Worm (Caenorhabditis elegans) whole organism, midembryonic: ENCODE results near the gene flp-14.

ENCODE experiments used
- T22C8.4 ChIP-seq: fragments of 200-800 bp; sonication (Bioruptor generic); IDR thresholded peaks from 2 replicates; pipeline ENCODE4 v1.3.6; 2022; ENCODE audit warnings: missing genetic modification characterization, missing compliant biosample characterization
- cog-1 ChIP-seq: sonication (generic microtip); optimal IDR thresholded peaks from 2 replicates; lab custom pipeline; 2016; ENCODE audit warnings: missing genetic modification characterization, missing compliant biosample characterization
- flt-1 ChIP-seq: fragments of 200-800 bp; sonication (Bioruptor generic); IDR thresholded peaks from 2 replicates; pipeline ENCODE4 v1.3.6; 2022; ENCODE audit warnings: missing genetic modification characterization, missing compliant biosample characterization
- klf-2 ChIP-seq: fragments of 200-800 bp; sonication (Bioruptor generic); conservative IDR thresholded peaks from 2 replicates; pipeline ENCODE4 v1.3.6; 2022; ENCODE audit warnings: missing genetic modification reagents, missing genetic modification characterization, missing compliant biosample characterization
- med-1 ChIP-seq: sonication (generic microtip); optimal IDR thresholded peaks from 2 replicates; lab custom pipeline; 2017; ENCODE audit warnings: missing genetic modification characterization, mild to moderate bottlenecking, missing compliant biosample characterization, antibody characterized with exemption, missing genetic modification reagents; ENCODE audit not compliant: insufficient read depth
- ref-1 ChIP-seq: fragments of 200-800 bp; sonication (Bioruptor generic); conservative IDR thresholded peaks from 2 replicates; pipeline ENCODE4 v1.3.6; 2022; ENCODE audit warnings: missing genetic modification reagents, missing genetic modification characterization, missing compliant biosample characterization
- tab-1 ChIP-seq: fragments of 200-800 bp; sonication (Bioruptor generic); IDR thresholded peaks from 2 replicates; pipeline ENCODE4 v1.3.6; 2022; ENCODE audit warnings: missing genetic modification characterization, missing compliant biosample characterization
- ztf-23 ChIP-seq: fragments of 200-800 bp; sonication (Bioruptor generic); IDR thresholded peaks from 2 replicates; pipeline ENCODE4 v1.3.6; 2022; ENCODE audit warnings: missing genetic modification reagents, missing genetic modification characterization, missing compliant biosample characterization
- ztf-29 ChIP-seq: fragments of 200-800 bp; sonication (Bioruptor generic); IDR thresholded peaks from 2 replicates; pipeline ENCODE4 v1.3.6; 2022; ENCODE audit warnings: missing genetic modification reagents, missing genetic modification characterization, missing compliant biosample characterization

The flp-14 gene

DNA sequence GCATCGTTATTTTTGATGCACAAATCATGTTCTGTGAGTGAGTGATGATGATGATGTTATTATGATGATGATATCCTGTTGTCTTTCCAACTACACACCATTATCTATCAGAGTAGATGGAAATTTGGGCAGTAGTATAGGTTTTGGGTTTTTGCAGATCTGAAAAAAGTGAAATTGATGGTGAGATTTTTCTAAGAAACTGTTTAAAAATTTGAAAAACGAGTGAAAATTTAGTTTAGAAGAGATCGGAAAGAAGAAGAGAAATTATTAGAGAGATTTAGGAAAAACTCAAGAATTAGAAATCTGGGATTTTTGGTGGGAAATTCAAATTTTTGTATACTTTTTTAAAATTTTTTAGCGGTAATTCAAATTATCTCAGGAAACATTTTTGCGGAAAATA lies 18.7 kb upstream of the flp-14 start, which contains the start of the genes Y37D8A.29 and unc-71:
Y37D8A.29 (minus strand) TSS at position 101 of the 400 bp plus-strand sequence.
unc-71 (minus strand) TSS at position 159 of the 400 bp plus-strand sequence.
- TF ChIP-seq med-1 (GFP tag; lab: Kevin White, UChicago) (no peak), cog-1 (tag; lab: Kevin White, UChicago) (no peak), ztf-23 (GFP tag; lab: Robert Waterston, UW) (no peak), ref-1 (GFP tag; lab: Robert Waterston, UW) (no peak), ztf-29 (no peak), T22C8.4 (no peak), flt-1 (GFP tag; lab: Robert Waterston, UW) (no peak), tab-1 (GFP tag; lab: Robert Waterston, UW) (no peak), klf-2 (GFP tag; lab: Robert Waterston, UW) (no peak)

DNA sequence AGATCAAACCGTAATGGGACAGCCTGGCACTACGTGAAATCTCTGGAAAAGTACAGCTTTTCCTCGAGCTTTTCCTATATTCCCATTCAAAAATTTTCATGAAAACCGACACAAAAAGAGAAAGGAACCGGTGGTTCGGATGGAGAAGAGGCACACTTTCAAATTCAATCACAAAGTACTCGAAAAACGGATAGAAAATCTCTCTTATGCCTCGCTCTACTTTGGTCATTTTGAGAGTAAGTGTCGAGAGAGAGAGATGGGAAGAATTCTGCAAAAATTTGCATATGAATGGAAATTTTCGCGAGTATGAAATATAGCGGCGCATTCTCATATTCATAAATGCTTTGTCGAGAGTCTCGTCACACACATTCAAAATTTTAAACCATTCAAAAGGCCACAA lies 17.5 kb upstream of the flp-14 start:
- no peak for TF ChIP-seq ztf-29

DNA sequence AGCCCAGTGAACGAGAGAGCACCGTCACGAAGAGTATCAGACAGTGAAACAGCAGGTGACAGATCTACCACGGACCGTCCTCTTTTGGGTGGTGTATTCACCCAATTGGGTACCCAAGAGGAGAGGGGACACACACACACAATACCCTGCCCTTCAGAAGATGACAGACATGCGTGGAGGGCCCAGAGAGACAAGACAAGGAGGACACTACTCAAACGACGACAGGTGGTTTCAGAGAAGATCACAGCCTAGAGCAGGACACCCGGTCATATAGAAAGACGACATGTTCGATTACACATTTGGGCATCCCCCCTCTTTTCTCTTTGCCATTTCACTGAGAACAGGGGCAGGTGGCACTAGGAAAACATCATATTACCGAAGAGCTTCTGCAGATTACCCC lies 16.1 kb upstream of the flp-14 start:
- TF ChIP-seq ztf-29, result no peak
- TF ChIP-seq ztf-23 (GFP tag; lab: Robert Waterston, UW), result no peak
- no peak; the same call in 1 of the 2 replicates for TF ChIP-seq ref-1 (GFP tag; lab: Robert Waterston, UW)
- 0 out of 2 replicates have a peak, but pooled peaks have one; percentile 58 for TF ChIP-seq flt-1 (GFP tag; lab: Robert Waterston, UW)
- no peak for TF ChIP-seq med-1 (GFP tag; lab: Kevin White, UChicago)
- TF ChIP-seq klf-2 (GFP tag; lab: Robert Waterston, UW), result no peak
- peak; percentile 5 for TF ChIP-seq cog-1 (tag; lab: Kevin White, UChicago)
- TF ChIP-seq T22C8.4, result no peak
- no peak for TF ChIP-seq tab-1 (GFP tag; lab: Robert Waterston, UW)

DNA sequence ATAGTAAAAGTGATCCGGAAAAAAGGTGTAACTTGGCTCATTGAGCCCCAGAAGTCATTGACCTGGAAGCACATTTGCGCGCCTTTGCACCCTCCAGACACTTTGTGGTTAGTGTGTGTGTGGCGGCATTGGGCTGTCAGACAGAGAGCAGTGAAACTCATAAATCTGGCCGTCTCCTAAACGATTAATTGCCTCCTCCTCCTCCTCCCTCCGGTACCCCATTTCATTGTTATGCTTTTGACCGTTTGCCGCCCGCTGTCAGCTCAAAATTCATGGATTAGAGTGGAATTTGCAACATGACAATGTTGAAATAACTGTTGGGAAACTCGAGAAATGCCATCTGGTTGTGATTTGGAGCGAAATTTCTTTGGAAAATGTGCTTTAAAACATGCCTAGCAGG lies 6.3 kb upstream of the flp-14 start:
- no peak for TF ChIP-seq ztf-23 (GFP tag; lab: Robert Waterston, UW)
- no peak for TF ChIP-seq cog-1 (tag; lab: Kevin White, UChicago)
- TF ChIP-seq T22C8.4, result no peak
- TF ChIP-seq tab-1 (GFP tag; lab: Robert Waterston, UW), result no peak
- no peak for TF ChIP-seq flt-1 (GFP tag; lab: Robert Waterston, UW)
- TF ChIP-seq ref-1 (GFP tag; lab: Robert Waterston, UW), result no peak
- no peak for TF ChIP-seq med-1 (GFP tag; lab: Kevin White, UChicago)
- TF ChIP-seq ztf-29, result no peak
- no peak for TF ChIP-seq klf-2 (GFP tag; lab: Robert Waterston, UW)

DNA sequence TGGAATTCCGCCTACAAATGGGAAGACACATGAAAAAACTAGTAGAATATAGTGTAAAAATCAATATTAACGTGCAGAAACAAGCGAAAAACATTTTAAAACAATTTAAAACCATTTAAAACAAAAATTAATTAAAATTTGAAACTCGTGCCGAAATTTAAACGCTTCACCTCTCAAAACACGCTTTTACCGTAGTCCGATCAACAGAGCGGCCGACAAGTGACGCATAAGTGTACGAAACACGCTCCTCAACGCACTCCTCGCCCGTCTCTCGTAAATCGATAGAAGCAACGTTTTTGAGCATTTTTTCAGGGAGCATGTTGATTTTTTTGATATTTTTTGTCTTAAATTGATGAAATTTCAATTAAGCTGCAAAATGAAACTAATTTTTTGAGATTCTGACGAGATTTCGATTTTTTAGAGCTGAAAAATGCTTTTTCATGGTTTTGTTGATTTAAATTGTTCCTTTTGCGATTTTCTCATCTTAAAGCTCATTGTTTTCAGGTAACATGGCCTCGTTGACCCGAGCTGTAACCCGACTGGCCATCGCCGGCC lies 5.2 kb upstream of the flp-14 start, which contains the start of gene cox-5A:
cox-5A (plus strand) TSS at position 505 of the 555 bp plus-strand sequence.
- TF ChIP-seq ztf-23 (GFP tag; lab: Robert Waterston, UW), result peak; percentile 86
- peak; percentile 92 for TF ChIP-seq cog-1 (tag; lab: Kevin White, UChicago)
- peak; percentile 82 for TF ChIP-seq T22C8.4
- TF ChIP-seq flt-1 (GFP tag; lab: Robert Waterston, UW), result peak; percentile 85
- TF ChIP-seq klf-2 (GFP tag; lab: Robert Waterston, UW), result no peak
- TF ChIP-seq med-1 (GFP tag; lab: Kevin White, UChicago), result no peak
- TF ChIP-seq ztf-29, result 0 out of 2 replicates have a peak, but pooled peaks have one; percentile 37

DNA sequence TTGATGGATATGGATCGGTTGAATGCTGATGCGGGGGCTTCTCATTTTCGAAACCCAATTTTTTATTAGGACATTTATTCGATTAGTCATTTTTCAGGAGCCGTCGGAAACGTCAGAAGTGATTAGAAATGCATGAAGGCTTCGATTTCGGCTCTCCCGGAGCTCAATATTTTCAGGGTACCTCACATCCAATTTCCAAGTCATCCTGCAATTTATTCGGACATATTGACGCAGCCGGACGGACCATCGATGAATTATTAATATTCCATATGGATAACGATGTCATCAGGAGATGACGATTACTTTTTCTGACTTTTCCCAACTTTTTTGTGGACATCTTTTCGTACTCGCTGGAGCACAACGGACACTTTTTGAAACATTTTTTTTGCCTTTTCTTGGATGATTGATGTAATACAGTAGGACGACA lies 3.7 kb upstream of the flp-14 start:
- TF ChIP-seq tab-1 (GFP tag; lab: Robert Waterston, UW) (no peak), klf-2 (GFP tag; lab: Robert Waterston, UW) (no peak)

DNA sequence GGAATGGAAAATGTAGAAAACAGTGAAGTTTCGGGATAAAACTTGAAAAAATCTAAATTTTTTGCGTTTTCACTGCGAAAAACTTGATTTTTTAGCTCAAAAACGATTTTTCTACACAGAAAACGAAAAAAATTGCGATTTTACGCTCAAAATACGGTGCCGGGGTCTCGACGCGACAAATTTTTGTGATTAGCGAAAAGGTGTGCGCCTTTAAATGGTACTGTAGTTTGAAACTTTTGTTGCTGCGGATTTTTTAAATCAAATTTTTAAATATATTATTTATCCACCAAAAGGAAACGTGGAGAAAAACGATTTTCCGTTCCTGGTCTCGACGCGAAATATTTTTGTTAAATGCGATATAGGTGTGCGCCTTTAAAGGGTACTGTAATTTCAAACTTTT lies 3.1 kb upstream of the flp-14 start:
- TF ChIP-seq tab-1 (GFP tag; lab: Robert Waterston, UW) (no peak), T22C8.4 (no peak)

DNA sequence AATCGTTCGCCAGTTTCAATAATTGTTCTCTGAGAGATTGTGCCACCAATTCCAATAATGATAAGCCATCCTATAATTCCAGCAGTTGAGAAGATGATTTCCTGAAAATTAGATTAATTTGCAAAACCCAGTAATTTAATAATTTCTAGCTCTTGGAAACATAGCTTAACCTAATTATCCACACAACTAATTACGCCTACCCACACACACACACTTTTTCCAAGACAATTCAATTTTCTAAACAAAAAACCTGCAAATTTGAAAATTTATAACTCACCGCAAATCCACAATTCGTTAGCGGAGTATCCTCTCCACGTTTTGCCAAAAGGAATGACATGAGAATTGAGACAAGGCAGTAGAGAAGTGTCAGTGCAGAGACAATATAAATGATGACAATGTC lies 6.1 kb downstream of the flp-14 start:
- no peak for TF ChIP-seq ztf-29
- TF ChIP-seq ztf-23 (GFP tag; lab: Robert Waterston, UW), result no peak
- TF ChIP-seq ref-1 (GFP tag; lab: Robert Waterston, UW), result no peak
- TF ChIP-seq flt-1 (GFP tag; lab: Robert Waterston, UW), result no peak
- TF ChIP-seq tab-1 (GFP tag; lab: Robert Waterston, UW), result no peak
- TF ChIP-seq med-1 (GFP tag; lab: Kevin White, UChicago), result no peak
- TF ChIP-seq T22C8.4, result no peak
- TF ChIP-seq cog-1 (tag; lab: Kevin White, UChicago), result no peak
- TF ChIP-seq klf-2 (GFP tag; lab: Robert Waterston, UW), result no peak

DNA sequence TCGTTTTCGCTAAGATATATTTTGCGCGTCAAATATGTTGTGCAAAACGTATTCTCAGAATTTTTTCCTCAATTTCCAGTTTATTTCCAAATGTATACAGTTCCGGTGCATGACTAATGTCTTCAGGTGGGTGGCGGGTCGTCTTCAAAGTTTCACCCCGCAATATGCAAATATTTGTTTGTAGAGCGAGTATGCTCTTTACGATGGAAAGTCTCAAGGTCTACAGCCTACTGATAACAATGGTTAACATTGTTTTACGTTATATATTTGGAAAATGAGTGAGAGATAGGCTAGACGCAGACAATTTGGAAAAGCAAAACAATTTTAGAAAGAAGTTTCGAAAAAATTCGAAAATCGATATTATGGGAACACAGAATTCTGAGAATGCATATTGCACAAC lies 7.5 kb downstream of the flp-14 start:
- TF ChIP-seq ref-1 (GFP tag; lab: Robert Waterston, UW), result no peak
- TF ChIP-seq flt-1 (GFP tag; lab: Robert Waterston, UW), result no peak
- TF ChIP-seq ztf-29, result no peak
- TF ChIP-seq cog-1 (tag; lab: Kevin White, UChicago), result no peak
- no peak for TF ChIP-seq med-1 (GFP tag; lab: Kevin White, UChicago)
- no peak for TF ChIP-seq T22C8.4
- TF ChIP-seq tab-1 (GFP tag; lab: Robert Waterston, UW), result no peak
- no peak for TF ChIP-seq ztf-23 (GFP tag; lab: Robert Waterston, UW)
- no peak for TF ChIP-seq klf-2 (GFP tag; lab: Robert Waterston, UW)

DNA sequence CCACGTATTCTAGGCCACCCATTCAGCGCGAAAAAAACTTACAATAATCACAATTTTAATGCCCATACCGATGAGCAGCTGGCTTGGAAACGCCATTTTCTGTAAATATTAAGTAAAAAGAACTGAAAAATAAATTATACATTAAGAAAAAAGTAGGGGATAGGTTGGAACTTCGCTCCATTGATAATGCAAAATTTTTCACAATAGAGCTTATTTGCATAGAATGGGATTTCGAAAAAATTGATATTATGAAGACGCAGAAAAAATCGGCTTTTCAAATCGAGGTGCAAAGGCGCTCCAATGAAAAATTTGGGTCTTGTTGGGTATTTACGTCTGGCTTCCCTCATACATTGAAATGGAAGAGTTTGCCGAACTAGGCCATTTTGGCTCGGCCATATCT lies 8.3 kb downstream of the flp-14 start, which contains the start of gene Y37D8A.16:
Y37D8A.16 (minus strand) TSS at position 101 of the 400 bp plus-strand sequence.
- no peak for TF ChIP-seq T22C8.4
- TF ChIP-seq flt-1 (GFP tag; lab: Robert Waterston, UW), result no peak
- no peak for TF ChIP-seq cog-1 (tag; lab: Kevin White, UChicago)
- no peak for TF ChIP-seq med-1 (GFP tag; lab: Kevin White, UChicago)
- no peak for TF ChIP-seq ztf-29
- TF ChIP-seq ref-1 (GFP tag; lab: Robert Waterston, UW), result no peak
- no peak for TF ChIP-seq tab-1 (GFP tag; lab: Robert Waterston, UW)
- no peak for TF ChIP-seq klf-2 (GFP tag; lab: Robert Waterston, UW)
- no peak for TF ChIP-seq ztf-23 (GFP tag; lab: Robert Waterston, UW)
